Fruit fly (Drosophila melanogaster) whole organism, embryonic: Measurements from ENCODE around the gene lmd.

Experiments
- B-H2 ChIP-seq: fragments of 200-800 bp; sonication (Bioruptor generic); optimal IDR thresholded peaks from 2 replicates; lab custom pipeline; 2018; ENCODE audit warnings: missing biosample characterization, mild to moderate bottlenecking, missing genetic modification characterization
- CG1024 ChIP-seq: fragments of 200-800 bp; sonication (Bioruptor generic); IDR thresholded peaks from 2 replicates; pipeline ENCODE4 v1.3.6; 2022; ENCODE audit warnings: missing biosample characterization, missing genetic modification characterization
- CG10321 ChIP-seq: fragments of 200-800 bp; sonication (Bioruptor generic); IDR thresholded peaks from 2 replicates; pipeline ENCODE4 v1.3.6; 2022; ENCODE audit warnings: missing biosample characterization, missing genetic modification characterization
- CG10959 ChIP-seq: fragments of 200-800 bp; sonication (Bioruptor generic); IDR thresholded peaks from 2 replicates; pipeline ENCODE4 v1.3.6; 2022; ENCODE audit warnings: missing biosample characterization, missing genetic modification characterization
- CG11247 ChIP-seq: fragments of 200-800 bp; sonication (Bioruptor generic); IDR thresholded peaks from 2 replicates; pipeline ENCODE4 v1.3.6; 2022; ENCODE audit warnings: missing biosample characterization, missing genetic modification characterization
- CG11695 ChIP-seq: fragments of 200-800 bp; sonication (Bioruptor generic); IDR thresholded peaks from 3 replicates; pipeline ENCODE4 v1.3.6; 2022; ENCODE audit warnings: missing biosample characterization, missing genetic modification characterization
- CG12236 ChIP-seq: fragments of 200-800 bp; sonication (Bioruptor generic); optimal IDR thresholded peaks from 2 replicates; lab custom pipeline; 2016; ENCODE audit warnings: missing biosample characterization, missing genetic modification characterization
- CG12769 ChIP-seq: fragments of 200-800 bp; sonication (Bioruptor generic); optimal IDR thresholded peaks from 2 replicates; lab custom pipeline; 2019; ENCODE audit warnings: missing biosample characterization, mild to moderate bottlenecking, missing genetic modification characterization, moderate library complexity
- CG13894 ChIP-seq: fragments of 200-800 bp; sonication (Bioruptor generic); optimal IDR thresholded peaks from 3 replicates; lab custom pipeline; 2018; ENCODE audit warnings: missing biosample characterization, mild to moderate bottlenecking, missing genetic modification characterization, moderate library complexity
- CG14050 ChIP-seq: fragments of 200-800 bp; sonication (Bioruptor generic); IDR thresholded peaks from 3 replicates; pipeline ENCODE4 v1.3.6; 2022; ENCODE audit warnings: missing biosample characterization, missing genetic modification characterization
- CG15269 ChIP-seq: fragments of 200-800 bp; sonication (Bioruptor generic); optimal IDR thresholded peaks from 2 replicates; lab custom pipeline; 2018; ENCODE audit warnings: missing biosample characterization, mild to moderate bottlenecking, missing genetic modification characterization, moderate library complexity
- CG1529 ChIP-seq: fragments of 200-800 bp; sonication (Bioruptor generic); optimal IDR thresholded peaks from 3 replicates; lab custom pipeline; 2018; ENCODE audit warnings: missing biosample characterization, missing genetic modification characterization
- CG15696 ChIP-seq: fragments of 200-800 bp; sonication (Bioruptor generic); optimal IDR thresholded peaks from 2 replicates; lab custom pipeline; 2019; ENCODE audit warnings: missing biosample characterization, mild to moderate bottlenecking, missing genetic modification characterization, moderate library complexity
- CG16813 ChIP-seq: fragments of 200-800 bp; sonication (Bioruptor generic); IDR thresholded peaks from 3 replicates; pipeline ENCODE4 v1.3.6; 2022; ENCODE audit warnings: missing biosample characterization, missing genetic modification characterization; ENCODE audit not compliant: partially characterized antibody
- CG17829 ChIP-seq: fragments of 200-800 bp; optimal IDR thresholded peaks from 2 replicates; lab custom pipeline; 2019; ENCODE audit warnings: missing biosample characterization, mild to moderate bottlenecking, missing genetic modification characterization, moderate library complexity
- CG18619 ChIP-seq: fragments of 200-800 bp; sonication (Bioruptor generic); optimal IDR thresholded peaks from 3 replicates; lab custom pipeline; 2017; ENCODE audit warnings: missing biosample characterization, mild to moderate bottlenecking, missing genetic modification characterization
- CG31441 ChIP-seq: fragments of 200-800 bp; sonication (Bioruptor generic); IDR thresholded peaks from 2 replicates; pipeline ENCODE4 v1.3.6; 2022; ENCODE audit warnings: missing biosample characterization, missing genetic modification characterization
- CG4854 ChIP-seq: fragments of 200-800 bp; sonication (Bioruptor generic); optimal IDR thresholded peaks from 2 replicates; lab custom pipeline; 2016; ENCODE audit warnings: missing biosample characterization, missing genetic modification characterization, inconsistent platforms
- CG6254 ChIP-seq: fragments of 200-800 bp; sonication (Bioruptor generic); optimal IDR thresholded peaks from 3 replicates; lab custom pipeline; 2017; ENCODE audit warnings: mild to moderate bottlenecking, missing biosample characterization, missing genetic modification reagents, missing genetic modification characterization
- CG7357 ChIP-seq: fragments of 200-800 bp; sonication (Bioruptor generic); IDR thresholded peaks from 3 replicates; pipeline ENCODE4 v1.3.6; 2022; ENCODE audit warnings: missing biosample characterization, missing genetic modification characterization
- CG8359 ChIP-seq: fragments of 200-800 bp; sonication (Bioruptor generic); optimal IDR thresholded peaks from 2 replicates; lab custom pipeline; 2017; ENCODE audit warnings: missing biosample characterization, mild to moderate bottlenecking, missing genetic modification characterization, borderline replicate concordance
- CG9609 ChIP-seq: fragments of 200-800 bp; sonication (Bioruptor generic); optimal IDR thresholded peaks from 3 replicates; lab custom pipeline; 2016; ENCODE audit warnings: missing biosample characterization, missing genetic modification characterization
- Fer2 ChIP-seq: fragments of 200-800 bp; sonication (Bioruptor generic); optimal IDR thresholded peaks from 2 replicates; lab custom pipeline; 2018; ENCODE audit warnings: missing biosample characterization, mild to moderate bottlenecking, missing genetic modification characterization, moderate library complexity
- HHEX ChIP-seq: fragments of 200-800 bp; sonication (Bioruptor generic); optimal IDR thresholded peaks from 3 replicates; lab custom pipeline; 2017; ENCODE audit warnings: missing biosample characterization, mild to moderate bottlenecking, missing genetic modification characterization, missing genetic modification reagents
- Hr51 ChIP-seq, 2 experiments: fragments of 200-800 bp; sonication (Bioruptor generic); optimal IDR thresholded peaks; 2 replicates in 1 of 2; 3 replicates in 1 of 2; lab custom pipeline; 2016 to 2018; ENCODE audit warnings: missing biosample characterization in 2 of 2, missing genetic modification characterization in 2 of 2, mild to moderate bottlenecking in 1 of 2, moderate library complexity in 1 of 2
- Mad ChIP-seq: fragments of 200-800 bp; sonication (Bioruptor generic); optimal IDR thresholded peaks from 2 replicates; lab custom pipeline; 2016; ENCODE audit warnings: missing biosample characterization, missing genetic modification characterization
- Meics ChIP-seq: fragments of 200-800 bp; sonication (Bioruptor generic); optimal IDR thresholded peaks from 2 replicates; lab custom pipeline; 2017; ENCODE audit warnings: missing biosample characterization, mild to moderate bottlenecking, missing genetic modification characterization
- Nf-YB ChIP-seq: fragments of 200-800 bp; sonication (Bioruptor generic); optimal IDR thresholded peaks from 3 replicates; lab custom pipeline; 2019; ENCODE audit warnings: missing biosample characterization, mild to moderate bottlenecking, missing genetic modification characterization, moderate library complexity
- NfI ChIP-seq: fragments of 200-800 bp; sonication (Bioruptor generic); optimal IDR thresholded peaks from 3 replicates; lab custom pipeline; 2018; ENCODE audit warnings: missing biosample characterization, mild to moderate bottlenecking, missing genetic modification characterization, moderate library complexity
- Ssrp ChIP-seq: fragments of 200-800 bp; sonication (Bioruptor generic); optimal IDR thresholded peaks from 2 replicates; lab custom pipeline; 2018; ENCODE audit warnings: missing biosample characterization, mild to moderate bottlenecking, missing genetic modification characterization, moderate library complexity
- Vsx1 ChIP-seq: fragments of 200-800 bp; sonication (Bioruptor generic); optimal IDR thresholded peaks from 2 replicates; lab custom pipeline; 2017; ENCODE audit warnings: missing biosample characterization, mild to moderate bottlenecking, missing genetic modification characterization, missing genetic modification reagents
- aop ChIP-seq: fragments of 200-800 bp; sonication (Bioruptor generic); IDR thresholded peaks from 2 replicates; pipeline ENCODE4 v1.3.6; 2022; ENCODE audit warnings: missing biosample characterization, missing genetic modification characterization
- ap ChIP-seq: fragments of 200-800 bp; sonication (Bioruptor generic); IDR thresholded peaks from 2 replicates; pipeline ENCODE4 v1.3.6; 2022; ENCODE audit warnings: missing biosample characterization, missing genetic modification characterization
- az2 ChIP-seq: fragments of 200-800 bp; sonication (Bioruptor generic); optimal IDR thresholded peaks from 3 replicates; lab custom pipeline; 2016; ENCODE audit warnings: missing biosample characterization, missing genetic modification characterization
- btn ChIP-seq: fragments of 200-800 bp; sonication (Bioruptor generic); optimal IDR thresholded peaks from 2 replicates; lab custom pipeline; 2016; ENCODE audit warnings: missing biosample characterization, missing genetic modification characterization
- ci ChIP-seq: fragments of 200-800 bp; sonication (Bioruptor generic); IDR thresholded peaks from 3 replicates; pipeline ENCODE4 v1.3.6; 2022; ENCODE audit warnings: missing biosample characterization, missing genetic modification characterization
- dati ChIP-seq: fragments of 200-800 bp; sonication (Bioruptor generic); IDR thresholded peaks from 2 replicates; pipeline ENCODE4 v1.3.6; 2022; ENCODE audit warnings: missing biosample characterization, missing genetic modification characterization
- ftz-f1 ChIP-seq: fragments of 200-800 bp; sonication (Bioruptor generic); optimal IDR thresholded peaks from 2 replicates; lab custom pipeline; 2016; ENCODE audit warnings: missing biosample characterization, missing genetic modification characterization
- lbe ChIP-seq: fragments of 200-800 bp; sonication (Bioruptor generic); optimal IDR thresholded peaks from 2 replicates; lab custom pipeline; 2016; ENCODE audit warnings: missing biosample characterization, mild to moderate bottlenecking, missing genetic modification characterization
- nmo ChIP-seq: fragments of 200-800 bp; sonication (Bioruptor generic); optimal IDR thresholded peaks from 2 replicates; lab custom pipeline; 2018; ENCODE audit warnings: missing biosample characterization, mild to moderate bottlenecking, missing genetic modification characterization, moderate library complexity
- pita ChIP-seq: fragments of 200-800 bp; sonication (Bioruptor generic); optimal IDR thresholded peaks from 2 replicates; lab custom pipeline; 2017; ENCODE audit warnings: missing biosample characterization, mild to moderate bottlenecking, missing genetic modification characterization
- rib ChIP-seq: fragments of 200-800 bp; sonication (Bioruptor generic); IDR thresholded peaks from 2 replicates; pipeline ENCODE4 v1.3.6; 2022; ENCODE audit warnings: missing biosample characterization, missing genetic modification characterization
- so ChIP-seq: fragments of 200-800 bp; sonication (Bioruptor generic); IDR thresholded peaks from 3 replicates; pipeline ENCODE4 v1.3.6; 2022; ENCODE audit warnings: missing biosample characterization, missing genetic modification characterization
- sr ChIP-seq: fragments of 200-800 bp; sonication (Bioruptor generic); IDR thresholded peaks from 3 replicates; pipeline ENCODE4 v1.3.6; 2022; ENCODE audit warnings: missing biosample characterization, missing genetic modification characterization
- tgo ChIP-seq: fragments of 200-800 bp; sonication (Bioruptor generic); IDR thresholded peaks from 3 replicates; pipeline ENCODE4 v1.3.6; 2022; ENCODE audit warnings: missing biosample characterization, missing genetic modification characterization
- tna ChIP-seq: fragments of 200-800 bp; sonication (Bioruptor generic); IDR thresholded peaks from 2 replicates; pipeline ENCODE4 v1.3.6; 2022; ENCODE audit warnings: missing biosample characterization, missing genetic modification characterization; ENCODE audit not compliant: partially characterized antibody
- unpg ChIP-seq: fragments of 200-800 bp; sonication (Bioruptor generic); optimal IDR thresholded peaks from 3 replicates; lab custom pipeline; 2018; ENCODE audit warnings: missing biosample characterization, mild to moderate bottlenecking, missing genetic modification characterization, moderate library complexity
- usp ChIP-seq: fragments of >200 bp; optimal IDR thresholded peaks from 2 replicates; lab custom pipeline; 2017; ENCODE audit warnings: missing biosample characterization, missing genetic modification characterization
- wek ChIP-seq: fragments of 200-800 bp; sonication (Bioruptor generic); optimal IDR thresholded peaks from 3 replicates; lab custom pipeline; 2018; ENCODE audit warnings: missing biosample characterization, mild to moderate bottlenecking, missing genetic modification characterization, moderate library complexity
- zfh1 ChIP-seq: fragments of 200-800 bp; sonication (Bioruptor generic); IDR thresholded peaks from 3 replicates; pipeline ENCODE4 v1.3.6; 2022; ENCODE audit warnings: missing biosample characterization, missing genetic modification characterization

Gene lmd

dm6 chr3R:23048690-23049118, 22.2 kb upstream of the lmd start:
- TF ChIP-seq CG7357 (GFP tag; lab: Robert Waterston, UW) (peak; percentile 54; the same call in 1 of the 3 replicates), CG4854 (peak; percentile 33), CG31441 (peak; percentile 91), CG1529 (GFP tag; lab: Kevin White, UChicago) (peak; percentile 64), CG11695 (GFP tag; lab: Robert Waterston, UW) (peak; percentile 78; the same call in 2 of the 3 replicates), wek (GFP tag; lab: Kevin White, UChicago) (no peak), btn (GFP tag; lab: Kevin White, UChicago) (no peak), CG12236 (GFP tag; lab: Kevin White, UChicago) (no peak), CG10959 (no peak), CG18619 (GFP tag; lab: Kevin White, UChicago) (peak; percentile 69), CG10321 (GFP tag; lab: Robert Waterston, UW) (no peak), CG9609 (GFP tag; lab: Kevin White, UChicago) (no peak), tgo (GFP tag; lab: Robert Waterston, UW) (peak; percentile 75), Mad (GFP tag; lab: Kevin White, UChicago) (peak; percentile 36), CG13894 (tag; lab: Kevin White, UChicago) (no peak), CG8359 (GFP tag; lab: Kevin White, UChicago) (no peak), CG16813 (GFP tag; lab: Robert Waterston, UW) (no peak), CG15696 (tag; lab: Kevin White, UChicago) (peak; percentile 27), Vsx1 (GFP tag; lab: Kevin White, UChicago) (peak; percentile 73), CG15269 (peak; percentile 85), CG17829 (peak; percentile 78), so (GFP tag; lab: Robert Waterston, UW) (peak; percentile 57; the same call in 1 of the 3 replicates), unpg (peak; percentile 88), CG12769 (no peak), ci (GFP tag; lab: Robert Waterston, UW) (peak; percentile 65), CG6254 (GFP tag; lab: Kevin White, UChicago) (peak; percentile 59), HHEX (peak; percentile 58), B-H2 (GFP tag; lab: Kevin White, UChicago) (no peak), Nf-YB (GFP tag; lab: Kevin White, UChicago) (peak; percentile 78), ap (GFP tag; lab: Robert Waterston, UW) (peak; percentile 53; the same call in 1 of the 2 replicates), usp (no peak), zfh1 (GFP tag; lab: Robert Waterston, UW) (no peak), ftz-f1 (GFP tag; lab: Kevin White, UChicago) (no peak), Fer2 (peak; percentile 36), CG1024 (peak; percentile 32; the same call in 1 of the 2 replicates), Hr51 (GFP tag; optimal IDR thresholded peaks at IDR 0.05; lab: Kevin White, UChicago) (peak; percentile 25 to 87), sr (GFP tag; lab: Robert Waterston, UW) (no peak), nmo (peak; percentile 92), Meics (GFP tag; lab: Kevin White, UChicago) (peak; percentile 72), NfI (GFP tag; lab: Kevin White, UChicago) (peak; percentile 69), Ssrp (tag; lab: Kevin White, UChicago) (peak; percentile 79), pita (GFP tag; lab: Kevin White, UChicago) (no peak), rib (GFP tag; lab: Robert Waterston, UW) (no peak), CG14050 (GFP tag; lab: Robert Waterston, UW) (peak; percentile 52; the same call in 2 of the 3 replicates), CG11247 (0 out of 2 replicates have a peak, but pooled peaks have one; percentile 12), dati (peak; percentile 41; the same call in 1 of the 2 replicates), az2 (peak; percentile 77), aop (GFP tag; lab: Robert Waterston, UW) (no peak), lbe (GFP tag; lab: Kevin White, UChicago) (peak; percentile 33), tna (GFP tag; lab: Robert Waterston, UW) (no peak)
